Fruit fly (Drosophila melanogaster) whole organism, pupa: ENCODE results near the gene Rab9D.

Experiments used
- CG10348 ChIP-seq: fragments of 200-800 bp; sonication (Bioruptor generic); IDR thresholded peaks from 2 replicates; pipeline ENCODE4 v1.3.6; 2022; ENCODE audit warnings: missing biosample characterization, missing genetic modification characterization
- CG12605 ChIP-seq: fragments of 200-800 bp; sonication (Bioruptor generic); IDR thresholded peaks from 2 replicates; pipeline ENCODE4 v1.3.6; 2022; ENCODE audit warnings: missing biosample characterization, missing genetic modification characterization
- CG13204 ChIP-seq: fragments of 200-800 bp; sonication (Bioruptor generic); optimal IDR thresholded peaks from 2 replicates; lab custom pipeline; 2018; ENCODE audit warnings: missing biosample characterization, mild to moderate bottlenecking, missing genetic modification characterization, moderate library complexity
- CG14655 ChIP-seq: fragments of 200-800 bp; sonication (Bioruptor generic); optimal IDR thresholded peaks from 3 replicates; lab custom pipeline; 2017; ENCODE audit warnings: mild to moderate bottlenecking, missing biosample characterization, missing genetic modification reagents, missing genetic modification characterization
- CG15710 ChIP-seq: fragments of 200-800 bp; sonication (Bioruptor generic); optimal IDR thresholded peaks from 2 replicates; lab custom pipeline; 2018; ENCODE audit warnings: missing biosample characterization, mild to moderate bottlenecking, missing genetic modification characterization, moderate library complexity
- CG17806 ChIP-seq: fragments of 200-800 bp; sonication (Bioruptor generic); optimal IDR thresholded peaks from 2 replicates; lab custom pipeline; 2018; ENCODE audit warnings: missing biosample characterization, mild to moderate bottlenecking, missing genetic modification characterization, moderate library complexity
- CG32121 ChIP-seq: fragments of 200-800 bp; sonication (Bioruptor generic); IDR thresholded peaks from 2 replicates; pipeline ENCODE4 v1.3.6; 2022; ENCODE audit warnings: missing biosample characterization, missing genetic modification characterization
- CG34367 ChIP-seq: fragments of 200-800 bp; sonication (Bioruptor generic); optimal IDR thresholded peaks from 2 replicates; lab custom pipeline; 2018; ENCODE audit warnings: missing biosample characterization, mild to moderate bottlenecking, missing genetic modification characterization
- CG4496 ChIP-seq: fragments of 200-800 bp; sonication (Bioruptor generic); IDR thresholded peaks from 3 replicates; pipeline ENCODE4 v1.3.6; 2022; ENCODE audit warnings: missing biosample characterization, missing genetic modification characterization
- CG8159 ChIP-seq: fragments of 200-800 bp; sonication (Bioruptor generic); optimal IDR thresholded peaks from 3 replicates; lab custom pipeline; 2018; ENCODE audit warnings: missing biosample characterization, mild to moderate bottlenecking, missing genetic modification characterization, moderate library complexity
- CG8301 ChIP-seq: fragments of 200-800 bp; sonication (Bioruptor generic); optimal IDR thresholded peaks from 2 replicates; lab custom pipeline; 2018; ENCODE audit warnings: missing biosample characterization, mild to moderate bottlenecking, missing genetic modification characterization
- CG9948 ChIP-seq: fragments of 200-800 bp; sonication (Bioruptor generic); optimal IDR thresholded peaks from 2 replicates; lab custom pipeline; 2018; ENCODE audit warnings: missing biosample characterization, mild to moderate bottlenecking, missing genetic modification characterization, moderate library complexity
- D1 ChIP-seq: fragments of 200-800 bp; sonication (Bioruptor generic); optimal IDR thresholded peaks from 2 replicates; lab custom pipeline; 2018; ENCODE audit warnings: missing biosample characterization, mild to moderate bottlenecking, missing genetic modification characterization, moderate library complexity
- EcR ChIP-seq: fragments of 200-800 bp; sonication (Bioruptor generic); optimal IDR thresholded peaks from 3 replicates; lab custom pipeline; 2019; ENCODE audit warnings: missing biosample characterization, missing genetic modification characterization, mild to moderate bottlenecking, moderate library complexity, missing genetic modification reagents
- Ets98B ChIP-seq: fragments of 200-800 bp; sonication (Bioruptor generic); IDR thresholded peaks from 2 replicates; pipeline ENCODE4 v1.3.6; 2022; ENCODE audit warnings: missing biosample characterization, missing genetic modification characterization
- Pif1A ChIP-seq: fragments of 200-800 bp; sonication (Bioruptor generic); optimal IDR thresholded peaks from 3 replicates; lab custom pipeline; 2016; ENCODE audit warnings: missing biosample characterization, missing genetic modification characterization
- Pif1B ChIP-seq: fragments of 200-800 bp; sonication (Bioruptor generic); optimal IDR thresholded peaks from 3 replicates; lab custom pipeline; 2016; ENCODE audit warnings: missing biosample characterization, missing genetic modification characterization
- Snoo ChIP-seq: fragments of 200-800 bp; sonication (Bioruptor generic); optimal IDR thresholded peaks from 3 replicates; lab custom pipeline; 2017; ENCODE audit warnings: missing biosample characterization, mild to moderate bottlenecking, missing genetic modification characterization, inconsistent platforms
- fd96Ca ChIP-seq: fragments of 200-800 bp; sonication (Bioruptor generic); IDR thresholded peaks from 3 replicates; pipeline ENCODE4 v1.3.6; 2022; ENCODE audit warnings: missing biosample characterization, missing genetic modification characterization
- gl ChIP-seq: fragments of 200-800 bp; sonication (Bioruptor generic); optimal IDR thresholded peaks from 2 replicates; lab custom pipeline; 2018; ENCODE audit warnings: missing biosample characterization, mild to moderate bottlenecking, missing genetic modification characterization
- rn ChIP-seq: fragments of 200-800 bp; sonication (Bioruptor generic); IDR thresholded peaks from 2 replicates; pipeline ENCODE4 v1.3.6; 2022; ENCODE audit warnings: missing biosample characterization, missing genetic modification characterization

Gene Rab9D

DNA sequence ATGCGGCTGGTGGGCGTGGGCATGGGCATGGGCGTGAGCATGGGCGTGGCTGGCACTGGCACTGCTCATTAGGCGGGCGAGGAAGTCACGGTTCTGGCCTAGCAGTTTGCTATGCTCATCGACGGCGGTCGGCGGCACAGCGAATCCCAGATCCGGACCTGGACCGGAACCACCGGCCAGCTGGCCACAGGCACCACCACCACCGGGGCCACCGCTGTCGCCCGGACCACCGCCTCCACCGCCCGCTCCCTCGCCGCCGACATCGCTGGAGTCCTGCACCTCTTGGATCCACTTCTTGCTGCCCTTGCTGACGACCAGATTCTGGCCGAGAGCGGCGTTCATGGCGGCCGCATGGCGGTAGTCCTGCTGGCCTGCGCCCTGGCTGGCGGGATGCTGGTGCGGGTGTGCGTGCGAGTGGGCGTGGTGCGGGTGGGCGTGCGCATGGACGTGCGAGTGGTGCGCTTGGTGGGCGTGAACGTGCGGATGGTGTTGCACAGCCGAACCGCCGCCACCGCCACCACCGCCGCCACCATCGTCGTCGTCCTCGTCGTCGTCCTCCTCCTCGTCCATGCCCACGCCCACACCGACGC lies 18.1 kb downstream of the Rab9D start:
- TF ChIP-seq CG13204 (GFP tag; lab: Kevin White, UChicago) (no peak), CG34367 (no peak), CG8159 (no peak), gl (no peak), Snoo (tag; lab: Kevin White, UChicago) (no peak), Pif1A (no peak), CG8301 (no peak), CG12605 (GFP tag; lab: Robert Waterston, UW) (no peak), CG32121 (GFP tag; lab: Robert Waterston, UW) (no peak)

DNA sequence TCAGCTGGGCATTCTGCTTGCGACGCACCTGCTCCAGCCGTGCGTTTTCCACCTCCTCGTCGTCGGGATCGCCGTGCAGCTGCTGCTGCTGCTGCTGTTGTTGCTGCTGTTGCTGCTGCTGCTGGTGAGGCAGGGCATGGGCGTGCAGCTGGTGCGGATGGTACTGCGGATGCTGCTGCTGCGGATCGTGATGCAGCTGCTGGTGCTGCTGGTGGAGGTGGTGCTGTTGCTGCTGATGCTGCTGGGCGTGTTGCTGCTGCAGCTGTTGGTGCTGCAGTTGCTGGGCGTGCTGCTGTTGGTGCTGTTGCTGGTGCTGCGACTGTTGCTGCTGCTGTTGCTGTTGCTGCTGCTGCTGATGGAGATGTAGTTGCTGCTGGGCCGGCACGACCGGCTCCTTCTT lies 18.7 kb downstream of the Rab9D start:
- TF ChIP-seq CG8159 (no peak), Ets98B (GFP tag; lab: Robert Waterston, UW) (no peak), CG15710 (tag; lab: Kevin White, UChicago) (no peak), Snoo (tag; lab: Kevin White, UChicago) (no peak), CG32121 (GFP tag; lab: Robert Waterston, UW) (no peak), CG8301 (no peak), Pif1B (GFP tag; lab: Kevin White, UChicago) (no peak), CG10348 (GFP tag; lab: Robert Waterston, UW) (no peak), EcR (GFP tag; lab: Kevin White, UChicago) (no peak), D1 (tag; lab: Kevin White, UChicago) (no peak), CG9948 (tag; lab: Kevin White, UChicago) (no peak)

dm6 chrX:10613568-10613967 lies 24.7 kb downstream of the Rab9D start:
- TF ChIP-seq CG9948 (tag; lab: Kevin White, UChicago) (no peak), CG13204 (GFP tag; lab: Kevin White, UChicago) (peak; percentile 52), D1 (tag; lab: Kevin White, UChicago) (no peak)

- TF ChIP-seq Ets98B (GFP tag; lab: Robert Waterston, UW) (no peak), CG14655 (GFP tag; lab: Kevin White, UChicago) (peak; percentile 6), CG8159 (peak; percentile 34), CG8301 (peak; percentile 2)
- TF ChIP-seq, all 21 proteins: peak for 3
Observed at dm6 chrX:10615215-10615614, 26.3 kb downstream of the Rab9D start.

- TF ChIP-seq CG15710 (tag; lab: Kevin White, UChicago) (no peak), D1 (tag; lab: Kevin White, UChicago) (no peak), Snoo (tag; lab: Kevin White, UChicago) (no peak), CG32121 (GFP tag; lab: Robert Waterston, UW) (no peak), fd96Ca (GFP tag; lab: Robert Waterston, UW) (no peak), rn (GFP tag; lab: Robert Waterston, UW) (no peak), Pif1B (GFP tag; lab: Kevin White, UChicago) (no peak), EcR (GFP tag; lab: Kevin White, UChicago) (no peak), CG9948 (tag; lab: Kevin White, UChicago) (no peak), CG8301 (no peak), CG4496 (GFP tag; lab: Robert Waterston, UW) (no peak), CG13204 (GFP tag; lab: Kevin White, UChicago) (no peak)
Observed at dm6 chrX:10618491-10618890, 29.6 kb downstream of the Rab9D start.

DNA sequence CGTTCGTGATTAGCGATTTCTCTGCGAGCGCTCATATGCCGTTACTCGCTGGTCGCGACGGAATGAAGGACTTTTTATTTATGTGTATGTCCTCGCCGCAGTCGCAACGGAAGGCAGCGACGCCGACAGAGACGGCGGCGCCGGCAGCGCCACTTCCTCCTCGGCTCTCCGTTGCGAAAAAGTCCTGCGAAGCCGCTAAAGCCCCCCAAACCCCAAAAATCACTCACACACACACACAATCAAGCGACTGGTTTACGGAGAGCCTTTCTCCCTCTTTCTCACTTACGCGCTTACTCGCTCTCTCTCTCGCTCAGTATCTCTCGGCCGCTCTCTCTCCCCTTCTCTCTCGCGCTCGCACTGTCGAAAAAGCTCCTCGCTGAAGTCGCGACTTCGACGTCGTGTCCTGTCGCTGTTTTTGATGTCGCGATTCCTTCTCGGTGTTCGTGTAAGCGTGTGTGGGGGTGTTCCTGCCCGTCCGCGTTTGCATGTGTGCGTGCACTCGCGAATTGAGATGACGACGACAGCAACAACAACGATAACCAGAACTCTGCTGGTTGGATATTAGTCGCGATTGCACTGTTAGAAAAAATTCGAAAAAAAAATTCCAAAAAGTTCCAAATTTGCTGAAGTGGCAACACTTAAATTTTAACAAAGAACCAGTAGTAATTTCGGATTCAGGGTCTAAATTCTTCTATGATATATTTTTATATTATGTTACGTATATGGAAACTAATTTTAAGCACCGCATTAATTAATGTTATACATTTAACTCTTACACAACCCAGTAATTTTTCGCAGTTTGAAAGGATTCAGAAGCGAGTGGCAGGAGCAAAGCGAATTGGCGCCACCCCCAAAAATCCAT lies 31.5 kb downstream of the Rab9D start, which contains the start of gene CG43347:
CG43347 (minus strand) TSS at position 47 of the 862 bp plus-strand sequence.
- peak; percentile 60 for TF ChIP-seq CG15710 (tag; lab: Kevin White, UChicago)
- TF ChIP-seq CG34367: peak; percentile 28
- no peak for TF ChIP-seq CG12605 (GFP tag; lab: Robert Waterston, UW)
- peak; percentile 37 for TF ChIP-seq Pif1A
- TF ChIP-seq rn (GFP tag; lab: Robert Waterston, UW): no peak
- peak; percentile 31 for TF ChIP-seq Snoo (tag; lab: Kevin White, UChicago)
- no peak for TF ChIP-seq CG32121 (GFP tag; lab: Robert Waterston, UW)
- TF ChIP-seq CG8159: peak; percentile 74
- TF ChIP-seq CG4496 (GFP tag; lab: Robert Waterston, UW): peak; percentile 41; the same call in 1 of the 3 replicates
- TF ChIP-seq CG13204 (GFP tag; lab: Kevin White, UChicago): no peak
- TF ChIP-seq CG8301: peak; percentile 39
- TF ChIP-seq CG9948 (tag; lab: Kevin White, UChicago): peak; percentile 55
- TF ChIP-seq Ets98B (GFP tag; lab: Robert Waterston, UW): no peak
- peak; percentile 40 for TF ChIP-seq CG17806 (tag; lab: Kevin White, UChicago)
- peak; percentile 53 for TF ChIP-seq CG14655 (GFP tag; lab: Kevin White, UChicago)
